Fruit fly (Drosophila melanogaster) whole organism, adult: Measurements from ENCODE around the gene BthD.

Experiments used
- CG1620 ChIP-seq: fragments of 200-800 bp; sonication (Bioruptor generic); optimal IDR thresholded peaks from 2 replicates; lab custom pipeline; 2016; ENCODE audit warnings: missing biosample characterization, missing genetic modification characterization
- CG7101 ChIP-seq: fragments of 200-800 bp; sonication (Bioruptor generic); optimal IDR thresholded peaks from 2 replicates; lab custom pipeline; 2018; ENCODE audit warnings: missing biosample characterization, mild to moderate bottlenecking, missing genetic modification characterization, moderate library complexity
- Clk ChIP-seq: fragments of 200-800 bp; sonication (Bioruptor generic); optimal IDR thresholded peaks from 2 replicates; lab custom pipeline; 2017; ENCODE audit warnings: missing biosample characterization, missing genetic modification characterization
- Crg-1 ChIP-seq: fragments of 200-800 bp; sonication (Bioruptor generic); optimal IDR thresholded peaks from 2 replicates; lab custom pipeline; 2016; ENCODE audit warnings: missing biosample characterization, missing genetic modification characterization
- Mnt ChIP-seq: fragments of 200-800 bp; sonication (Bioruptor generic); optimal IDR thresholded peaks from 2 replicates; lab custom pipeline; 2016; ENCODE audit warnings: missing biosample characterization, mild to moderate bottlenecking, missing genetic modification characterization
- cnc ChIP-seq, 2 experiments: fragments of >200 bp; optimal IDR thresholded peaks; 2 replicates each; lab custom pipeline; 2017
- kay ChIP-seq: fragments of 200-800 bp; sonication (Bioruptor generic); peaks from one replicate; lab custom pipeline; 2016; ENCODE audit warnings: missing biosample characterization, missing genetic modification characterization, borderline replicate concordance
- pad ChIP-seq: fragments of 200-800 bp; sonication (Bioruptor generic); optimal IDR thresholded peaks from 3 replicates; lab custom pipeline; 2017; ENCODE audit warnings: missing biosample characterization, missing genetic modification characterization, mild to moderate bottlenecking, moderate library complexity, missing genetic modification reagents
- toe ChIP-seq: fragments of 200-800 bp; sonication (Bioruptor generic); optimal IDR thresholded peaks from 2 replicates; lab custom pipeline; 2016; ENCODE audit warnings: missing biosample characterization, missing genetic modification characterization

DNA sequence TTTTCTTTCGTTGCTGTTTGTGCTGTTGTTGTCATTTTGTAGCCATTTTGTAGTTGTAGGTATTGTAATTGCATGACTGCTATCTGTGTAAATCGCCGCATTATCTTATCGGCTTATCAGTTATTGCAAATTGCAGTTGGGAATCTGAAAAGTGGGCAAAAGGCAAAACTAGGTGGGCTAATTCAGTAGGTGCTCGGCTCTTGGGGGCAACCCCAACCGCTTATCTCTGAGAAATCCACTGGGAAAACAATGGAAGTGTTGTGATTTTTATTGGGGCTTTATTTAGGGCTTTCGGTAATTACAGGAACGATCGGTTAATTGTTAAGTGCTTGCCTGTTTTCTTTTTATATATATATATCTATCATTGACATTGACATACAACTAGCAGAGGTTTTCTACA is 39.2 kb downstream of the BthD start:
- TF ChIP-seq cnc (optimal IDR thresholded peaks at IDR 0.05; lab: Kevin White, UChicago) = no peak
- no peak for TF ChIP-seq Crg-1 (GFP tag; lab: Kevin White, UChicago)
- TF ChIP-seq Clk (GFP tag; lab: Kevin White, UChicago) = no peak
- TF ChIP-seq pad (GFP tag; lab: Kevin White, UChicago) = peak; percentile 37
- no peak for TF ChIP-seq toe
- TF ChIP-seq CG1620 (GFP tag; lab: Kevin White, UChicago) = no peak
- TF ChIP-seq kay (GFP tag; lab: Kevin White, UChicago) = peak; percentile 7
- TF ChIP-seq Mnt (GFP tag; lab: Kevin White, UChicago) = peak; percentile 6
- peak; percentile 46 for TF ChIP-seq CG7101 (tag; lab: Kevin White, UChicago)
